Fruit fly (Drosophila melanogaster): ENCODE results near the gene DCX-EMAP.

The DCX-EMAP gene

dm6 chr3L:14971893-14972624 is 68.5 kb downstream of the DCX-EMAP start (continued):
- TF ChIP-seq CG9727 (GFP tag; optimal IDR thresholded peaks at IDR 0.05) (peak; percentile 56), unpg (GFP tag; optimal IDR thresholded peaks at IDR 0.05) (no peak), Elba2 (GFP tag; optimal IDR thresholded peaks at IDR 0.05) (peak; percentile 94), CG12299 (tag; optimal IDR thresholded peaks at IDR 0.05) (no peak), CG10959 (GFP tag; IDR thresholded peaks at IDR 0.05) (peak; percentile 48; the same call in 1 of the 2 replicates), chn (GFP tag; optimal IDR thresholded peaks at IDR 0.05) (peak; percentile 20), CG15696 (tag; optimal IDR thresholded peaks at IDR 0.05) (peak; percentile 88), Pdp1 (GFP tag; optimal IDR thresholded peaks at IDR 0.05) (no peak), CG12391 (tag; optimal IDR thresholded peaks at IDR 0.05) (peak; percentile 41), CG14014 (GFP tag; IDR thresholded peaks at IDR 0.05) (no peak), CG11398 (GFP tag; optimal IDR thresholded peaks at IDR 0.05) (no peak), ci (GFP tag; IDR thresholded peaks at IDR 0.05) (0 out of 3 replicates have a peak, but pooled peaks have one; percentile 16), Xrp1 (GFP tag; IDR thresholded peaks at IDR 0.05) (peak; percentile 51), Oaz (GFP tag; IDR thresholded peaks at IDR 0.05) (no peak), seq (GFP tag; IDR thresholded peaks at IDR 0.05) (no peak), CG9932 (GFP tag; IDR thresholded peaks at IDR 0.05) (no peak), grau (tag; optimal IDR thresholded peaks at IDR 0.05) (peak; percentile 99), CG17328 (GFP tag; IDR thresholded peaks at IDR 0.05) (peak; percentile 51), grn (GFP tag; optimal IDR thresholded peaks at IDR 0.05) (peak; percentile 22)

DNA sequence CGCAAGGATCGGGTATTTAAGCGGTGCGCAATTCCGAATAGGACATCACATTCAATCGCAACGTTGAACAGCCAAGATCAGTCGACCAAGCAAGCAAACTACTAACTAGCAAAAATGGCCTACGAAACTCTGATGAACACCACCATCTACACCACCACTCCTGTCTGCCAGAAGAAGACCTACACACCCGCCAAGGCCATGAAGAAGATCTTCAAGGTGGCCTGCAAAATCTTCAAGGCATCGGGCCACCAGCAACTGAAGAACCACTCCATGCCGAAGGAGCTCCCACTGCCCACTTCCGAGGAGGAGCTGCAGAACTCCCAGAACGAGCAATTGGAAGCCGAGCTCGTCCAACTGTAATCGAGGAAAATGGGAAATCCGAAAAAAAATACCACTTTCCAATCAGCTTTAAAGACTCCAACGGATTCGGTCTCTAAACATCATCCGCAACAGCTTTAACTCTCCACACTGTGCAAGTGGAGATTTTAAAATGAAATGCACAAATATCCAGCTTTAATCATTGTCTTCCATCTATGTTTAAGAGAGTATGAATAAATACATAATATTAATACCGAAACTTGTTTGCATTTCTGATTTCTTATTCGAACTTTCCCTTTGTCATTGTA is 69.1 kb downstream of the DCX-EMAP start, which contains the start of gene Brd:
Gene Brd, plus strand, starts transcription at position 43 of the 626 bp plus-strand sequence.
- TF ChIP-seq Hr51 (GFP tag; optimal IDR thresholded peaks at IDR 0.05) (peak in 1 of 2 experiments; percentile 15), Elba2 (GFP tag; optimal IDR thresholded peaks at IDR 0.05) (peak; percentile 58), Med (GFP tag) (peak; percentile 54), CG11696 (GFP tag; IDR thresholded peaks at IDR 0.05) (no peak), CG7963 (GFP tag; IDR thresholded peaks at IDR 0.05; ENCODE audit: partially characterized antibody) (no peak), Asciz (GFP tag; optimal IDR thresholded peaks at IDR 0.05) (no peak), da (GFP tag; optimal IDR thresholded peaks at IDR 0.05) (no peak), Six4 (GFP tag; optimal IDR thresholded peaks at IDR 0.05) (no peak), zfh1 (GFP tag; IDR thresholded peaks at IDR 0.05) (peak; percentile 23; the same call in 1 of the 3 replicates), knrl (GFP tag; IDR thresholded peaks at IDR 0.05; ENCODE audit: partially characterized antibody) (no peak), CG8290 (GFP tag; optimal IDR thresholded peaks at IDR 0.05) (no peak), CG8290 (tag; optimal IDR thresholded peaks at IDR 0.05) (no peak), Antp (GFP tag; optimal IDR thresholded peaks at IDR 0.05) (peak; percentile 16), CG4282 (GFP tag; optimal IDR thresholded peaks at IDR 0.05) (peak; percentile 14), Hsf (GFP tag; optimal IDR thresholded peaks at IDR 0.05) (peak; percentile 3), NC2α (GFP tag; optimal IDR thresholded peaks at IDR 0.05) (no peak), CG17328 (GFP tag; IDR thresholded peaks at IDR 0.05) (0 out of 2 replicates have a peak, but pooled peaks have one; percentile 8), CG14965 (GFP tag; optimal IDR thresholded peaks at IDR 0.05; ENCODE audit: borderline replicate concordance) (no peak), CG2889 (GFP tag; IDR thresholded peaks at IDR 0.05) (no peak), lov (optimal IDR thresholded peaks at IDR 0.05) (no peak), lov (GFP tag; IDR thresholded peaks at IDR 0.05) (0 out of 3 replicates have a peak, but pooled peaks have one; percentile 31), ci (GFP tag; IDR thresholded peaks at IDR 0.05) (0 out of 3 replicates have a peak, but pooled peaks have one; percentile 3), grn (GFP tag; optimal IDR thresholded peaks at IDR 0.05) (peak; percentile 7), CG8089 (GFP tag; optimal IDR thresholded peaks at IDR 0.05) (peak; percentile 4), vvl (GFP tag; IDR thresholded peaks at IDR 0.05) (peak; percentile 82), lilli (GFP tag; optimal IDR thresholded peaks at IDR 0.05) (peak; percentile 31), pros (GFP tag; optimal IDR thresholded peaks at IDR 0.05) (peak; percentile 95), CG10959 (GFP tag; IDR thresholded peaks at IDR 0.05) (peak; percentile 23; the same call in 1 of the 2 replicates), bab2 (GFP tag; optimal IDR thresholded peaks at IDR 0.05) (no peak), hb (GFP tag; IDR thresholded peaks at IDR 0.05; ENCODE audit: partially characterized antibody) (no peak), insv (GFP tag; optimal IDR thresholded peaks at IDR 0.05) (peak in 1 of 2 experiments; percentile 96), run (tag; optimal IDR thresholded peaks at IDR 0.05) (no peak), chm (GFP tag; IDR thresholded peaks at IDR 0.05) (0 out of 2 replicates have a peak, but pooled peaks have one; percentile 58), NC2β (GFP tag; optimal IDR thresholded peaks at IDR 0.05) (peak; percentile 9)
